Worm (Caenorhabditis elegans): ENCODE results near the gene M60.6.

Gene M60.6

DNA sequence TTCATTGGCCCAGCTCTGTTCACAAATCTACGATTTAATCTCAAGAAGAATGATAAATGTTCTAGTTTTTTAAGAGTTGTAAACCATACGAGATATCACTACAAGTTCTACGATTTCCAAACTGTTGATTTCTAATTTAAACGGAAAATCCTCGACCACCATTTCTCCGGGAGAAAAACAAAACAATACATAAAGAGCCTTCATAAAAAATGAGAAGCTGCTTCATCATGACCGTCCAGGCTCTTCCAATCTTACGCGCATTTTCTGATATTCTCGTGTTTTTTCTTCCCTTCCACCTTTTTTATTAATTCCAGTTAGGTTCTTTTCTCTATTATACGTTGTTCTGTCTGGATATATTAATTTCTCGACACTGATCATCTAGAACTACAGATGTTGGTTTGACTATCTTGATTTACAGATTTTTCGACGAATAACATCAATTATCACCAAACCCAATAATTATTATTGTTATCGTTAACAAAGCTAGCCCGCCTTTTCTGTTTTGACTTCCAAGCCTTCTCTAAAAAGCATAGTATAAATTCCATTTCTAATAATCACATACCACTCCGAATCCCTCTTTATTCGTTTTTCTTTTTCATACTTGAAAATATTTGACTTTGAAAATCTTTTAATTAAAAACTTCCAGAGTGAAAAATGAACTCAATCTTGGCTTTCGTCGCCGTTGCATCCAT, 37.7 kb downstream of the M60.6 start, which contains the start of gene C47D2.1:
TSS of gene C47D2.1 (plus strand) at position 642 of the 692 bp plus-strand sequence.
- TF ChIP-seq ama-1 (optimal IDR thresholded peaks at IDR 0.05) (no peak), hmg-4 (GFP tag; optimal IDR thresholded peaks at IDR 0.05) (no peak), flt-1 (GFP tag; IDR thresholded peaks at IDR 0.05) (no peak), tra-4 (tag; optimal IDR thresholded peaks at IDR 0.05) (no peak), B0310.2 (tag; optimal IDR thresholded peaks at IDR 0.05) (no peak), tbx-11 (GFP tag; IDR thresholded peaks at IDR 0.05) (no peak), tbx-37 (GFP tag; conservative IDR thresholded peaks at IDR 0.05) (no peak), hmbx-1 (tag; optimal IDR thresholded peaks at IDR 0.05) (no peak), F13C5.2 (tag; optimal IDR thresholded peaks at IDR 0.05) (no peak), scrt-1 (GFP tag; IDR thresholded peaks at IDR 0.05) (no peak), ceh-36 (tag; optimal IDR thresholded peaks at IDR 0.05) (no peak)

DNA sequence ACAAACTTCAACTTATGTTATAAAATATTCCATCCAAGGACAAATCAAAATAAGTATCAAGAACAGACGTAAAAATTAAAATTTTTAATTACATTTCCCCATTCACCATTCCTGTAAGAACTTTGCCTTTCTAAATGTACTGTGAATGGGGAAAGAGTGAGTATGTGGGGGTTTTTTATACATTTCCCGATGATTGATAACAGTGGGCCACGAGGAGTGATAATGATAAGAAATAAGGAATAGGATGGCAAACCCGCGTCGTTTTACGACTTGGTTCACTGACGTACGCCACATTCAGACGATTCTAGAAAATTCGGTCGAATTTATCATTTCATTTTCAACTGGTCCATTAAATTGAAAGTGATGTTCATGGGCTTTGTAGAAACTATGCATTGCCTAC, 41.3 kb downstream of the M60.6 start, which contains the start of gene cdd-1:
TSS of gene cdd-1 (minus strand) at position 151 of the 400 bp plus-strand sequence.
- TF ChIP-seq scrt-1 (GFP tag; IDR thresholded peaks at IDR 0.05) (no peak), F13C5.2 (tag; optimal IDR thresholded peaks at IDR 0.05) (no peak), ets-7 (tag; optimal IDR thresholded peaks at IDR 0.05) (no peak), tra-4 (tag; optimal IDR thresholded peaks at IDR 0.05) (no peak), tbx-37 (GFP tag; conservative IDR thresholded peaks at IDR 0.05) (no peak)

DNA sequence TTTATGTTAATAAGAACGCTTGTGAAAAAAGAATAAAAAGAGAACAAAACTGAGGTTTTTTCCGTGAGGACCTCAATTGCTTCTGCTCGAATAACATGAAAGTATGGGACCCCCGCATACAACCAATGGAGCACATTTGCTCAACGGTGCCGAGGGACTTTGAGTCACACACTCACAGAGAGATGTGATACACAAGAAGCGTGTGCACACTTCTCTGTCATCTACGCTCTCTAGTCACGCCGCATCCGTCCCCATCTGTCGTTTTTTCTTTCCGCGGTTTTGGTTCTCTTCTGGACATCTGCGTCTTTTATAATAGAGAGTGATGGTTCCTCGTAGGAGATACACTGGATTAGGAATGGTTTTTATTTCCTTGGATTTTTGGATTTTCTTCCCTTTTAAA, 46.3 kb downstream of the M60.6 start:
- no peak for TF ChIP-seq flt-1 (GFP tag; IDR thresholded peaks at IDR 0.05)
- peak; percentile 29 for TF ChIP-seq F13C5.2 (tag; optimal IDR thresholded peaks at IDR 0.05)

- no peak for TF ChIP-seq B0310.2 (tag; optimal IDR thresholded peaks at IDR 0.05)
- no peak for TF ChIP-seq ceh-13 (GFP tag; optimal IDR thresholded peaks at IDR 0.05)
- no peak for TF ChIP-seq hmg-4 (GFP tag; optimal IDR thresholded peaks at IDR 0.05)
- no peak for TF ChIP-seq flt-1 (GFP tag; IDR thresholded peaks at IDR 0.05)
These were observed 47.8 kb downstream of the M60.6 start for ce11 chrX:8204475-8204874.

- TF ChIP-seq hnd-1 (tag; optimal IDR thresholded peaks at IDR 0.05) (no peak), sea-1 (GFP tag; conservative IDR thresholded peaks at IDR 0.05) (no peak), ceh-13 (GFP tag; optimal IDR thresholded peaks at IDR 0.05) (no peak), F13C5.2 (tag; optimal IDR thresholded peaks at IDR 0.05) (no peak), scrt-1 (GFP tag; IDR thresholded peaks at IDR 0.05) (no peak), pes-1 (GFP tag; IDR thresholded peaks at IDR 0.05) (no peak)
These were observed 48.6 kb downstream of the M60.6 start, which contains the start of gene C17H11.6 for ce11 chrX:8203684-8204083. TSS of gene C17H11.6 (minus strand) at chrX:8203784.

DNA sequence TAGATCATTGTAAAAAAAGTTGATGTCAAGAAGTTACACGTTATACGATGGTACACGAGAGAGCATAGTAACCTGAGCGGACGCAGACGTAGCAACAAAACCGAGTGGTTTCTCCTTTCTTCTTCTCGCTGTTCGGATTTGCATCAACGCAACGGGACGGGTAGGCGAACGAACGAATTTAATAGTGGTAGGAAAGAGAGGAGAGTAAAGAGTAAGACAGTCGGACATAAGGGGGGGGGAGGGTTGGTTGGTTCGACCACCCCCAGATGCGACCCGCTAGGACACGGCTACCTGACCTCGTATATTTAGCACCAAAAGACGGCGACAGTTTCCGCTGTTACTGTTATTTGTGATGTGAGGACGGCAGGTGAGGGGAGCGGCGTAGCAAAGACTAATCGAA, 51.0 kb downstream of the M60.6 start:
- TF ChIP-seq flt-1 (GFP tag; IDR thresholded peaks at IDR 0.05): 0 out of 2 replicates have a peak, but pooled peaks have one; percentile 7
- peak; percentile 26 for TF ChIP-seq F13C5.2 (tag; optimal IDR thresholded peaks at IDR 0.05)
- no peak for TF ChIP-seq hmbx-1 (tag; optimal IDR thresholded peaks at IDR 0.05)
- TF ChIP-seq hmg-4 (GFP tag; optimal IDR thresholded peaks at IDR 0.05): peak; percentile 74

ce11 chrX:8200206-8200605, 52.1 kb downstream of the M60.6 start:
- TF ChIP-seq ama-1 (optimal IDR thresholded peaks at IDR 0.05): no peak
- no peak for TF ChIP-seq hnd-1 (tag; optimal IDR thresholded peaks at IDR 0.05)
- no peak for TF ChIP-seq flt-1 (GFP tag; IDR thresholded peaks at IDR 0.05)
- TF ChIP-seq sea-1 (GFP tag; conservative IDR thresholded peaks at IDR 0.05): no peak
- no peak for TF ChIP-seq scrt-1 (GFP tag; IDR thresholded peaks at IDR 0.05)
- TF ChIP-seq ceh-36 (tag; optimal IDR thresholded peaks at IDR 0.05): no peak
- no peak for TF ChIP-seq F13C5.2 (tag; optimal IDR thresholded peaks at IDR 0.05)
